Fruit fly (Drosophila melanogaster) whole organism, prepupa: ENCODE data around the gene CG32073.

ENCODE experiments used
- Blimp-1 ChIP-seq: fragments of 200-800 bp; sonication (Bioruptor generic); optimal IDR thresholded peaks from 3 replicates; lab custom pipeline; 2017; ENCODE audit warnings: missing biosample characterization, missing genetic modification characterization, mild to moderate bottlenecking, moderate library complexity, missing genetic modification reagents
- CG10631 ChIP-seq: fragments of 200-800 bp; sonication (Bioruptor generic); optimal IDR thresholded peaks from 2 replicates; lab custom pipeline; 2016; ENCODE audit warnings: missing biosample characterization, missing genetic modification characterization
- CG10669 ChIP-seq: fragments of 200-800 bp; sonication (Bioruptor generic); optimal IDR thresholded peaks from 3 replicates; lab custom pipeline; 2018; ENCODE audit warnings: missing biosample characterization, mild to moderate bottlenecking, missing genetic modification characterization, moderate library complexity
- CG11294 ChIP-seq: fragments of 200-800 bp; sonication (Bioruptor generic); IDR thresholded peaks from 2 replicates; pipeline ENCODE4 v1.3.6; 2022; ENCODE audit warnings: missing biosample characterization, missing genetic modification characterization
- CG11762 ChIP-seq: fragments of 200-800 bp; sonication (Bioruptor generic); optimal IDR thresholded peaks from 3 replicates; lab custom pipeline; 2016; ENCODE audit warnings: missing biosample characterization, missing genetic modification characterization; ENCODE audit not compliant: insufficient read depth
- CG11902 ChIP-seq: fragments of 200-800 bp; sonication (Bioruptor generic); optimal IDR thresholded peaks from 3 replicates; lab custom pipeline; 2016; ENCODE audit warnings: missing biosample characterization, missing genetic modification characterization
- CG15336 ChIP-seq: fragments of 200-800 bp; sonication (Bioruptor generic); IDR thresholded peaks from 2 replicates; pipeline ENCODE4 v1.3.6; 2022; ENCODE audit warnings: missing biosample characterization, missing genetic modification characterization
- CG1621 ChIP-seq: fragments of 200-800 bp; sonication (Bioruptor generic); optimal IDR thresholded peaks from 3 replicates; lab custom pipeline; 2018; ENCODE audit warnings: missing biosample characterization, mild to moderate bottlenecking, missing genetic modification characterization
- CG16779 ChIP-seq: fragments of 200-800 bp; sonication (Bioruptor generic); optimal IDR thresholded peaks from 3 replicates; lab custom pipeline; 2017; ENCODE audit warnings: missing biosample characterization, mild to moderate bottlenecking, missing genetic modification characterization
- CG3032 ChIP-seq: fragments of 200-800 bp; optimal IDR thresholded peaks from 2 replicates; lab custom pipeline; 2019; ENCODE audit warnings: missing biosample characterization, mild to moderate bottlenecking, missing genetic modification characterization, moderate library complexity
- CG31627 ChIP-seq: fragments of 200-800 bp; sonication (Bioruptor generic); optimal IDR thresholded peaks from 3 replicates; lab custom pipeline; 2016; ENCODE audit warnings: missing biosample characterization, missing genetic modification characterization
- CG32006 ChIP-seq: fragments of 200-800 bp; sonication (Bioruptor generic); optimal IDR thresholded peaks from 3 replicates; lab custom pipeline; 2017; ENCODE audit warnings: missing biosample characterization, mild to moderate bottlenecking, missing genetic modification characterization
- CG34406 ChIP-seq: fragments of 200-800 bp; sonication (Bioruptor generic); optimal IDR thresholded peaks from 3 replicates; lab custom pipeline; 2016; ENCODE audit warnings: missing biosample characterization, missing genetic modification characterization
- CG3919 ChIP-seq: fragments of 200-800 bp; sonication (Bioruptor generic); optimal IDR thresholded peaks from 3 replicates; lab custom pipeline; 2016; ENCODE audit warnings: missing biosample characterization, missing genetic modification characterization
- CG4318 ChIP-seq: fragments of 200-800 bp; sonication (Bioruptor generic); optimal IDR thresholded peaks from 3 replicates; lab custom pipeline; 2017; ENCODE audit warnings: missing biosample characterization, mild to moderate bottlenecking, missing genetic modification characterization
- CG6163 ChIP-seq: fragments of 200-800 bp; sonication (Bioruptor generic); IDR thresholded peaks from 3 replicates; pipeline ENCODE4 v1.3.6; 2022; ENCODE audit warnings: missing biosample characterization, missing genetic modification characterization
- CG6276 ChIP-seq: fragments of 200-800 bp; sonication (Bioruptor generic); optimal IDR thresholded peaks from 2 replicates; lab custom pipeline; 2017; ENCODE audit warnings: missing biosample characterization, mild to moderate bottlenecking, missing genetic modification characterization
- CG6808 ChIP-seq: fragments of 200-800 bp; sonication (Bioruptor generic); optimal IDR thresholded peaks from 3 replicates; lab custom pipeline; 2017; ENCODE audit warnings: missing biosample characterization, missing genetic modification characterization, mild to moderate bottlenecking, moderate library complexity, missing genetic modification reagents
- CG7368 ChIP-seq: fragments of 200-800 bp; sonication (Bioruptor generic); optimal IDR thresholded peaks from 3 replicates; lab custom pipeline; 2016; ENCODE audit warnings: missing biosample characterization, missing genetic modification characterization
- CG8319 ChIP-seq: fragments of 200-800 bp; sonication (Bioruptor generic); optimal IDR thresholded peaks from 3 replicates; lab custom pipeline; 2016; ENCODE audit warnings: missing biosample characterization, missing genetic modification characterization
- CG8632 ChIP-seq: fragments of 200-800 bp; sonication (Bioruptor generic); optimal IDR thresholded peaks from 3 replicates; lab custom pipeline; 2016; ENCODE audit warnings: missing biosample characterization, missing genetic modification characterization
- CG9139 ChIP-seq: fragments of 200-800 bp; sonication (Bioruptor generic); optimal IDR thresholded peaks from 3 replicates; lab custom pipeline; 2017; ENCODE audit warnings: missing biosample characterization, mild to moderate bottlenecking, missing genetic modification characterization
- Eip78C ChIP-seq: fragments of 200-800 bp; sonication (Bioruptor generic); peaks from one replicate; lab custom pipeline; 2016; ENCODE audit warnings: missing biosample characterization, missing genetic modification characterization
- Eip93F ChIP-seq: fragments of 200-800 bp; sonication (Bioruptor generic); optimal IDR thresholded peaks from 2 replicates; lab custom pipeline; 2016; ENCODE audit warnings: missing biosample characterization, mild to moderate bottlenecking, missing genetic modification characterization
- Ets96B ChIP-seq: fragments of 200-800 bp; optimal IDR thresholded peaks from 2 replicates; lab custom pipeline; 2019; ENCODE audit warnings: missing biosample characterization, mild to moderate bottlenecking, missing genetic modification characterization, moderate library complexity
- Gug ChIP-seq: fragments of 200-800 bp; sonication (Bioruptor generic); IDR thresholded peaks from 2 replicates; pipeline ENCODE4 v1.3.6; 2022; ENCODE audit warnings: missing biosample characterization, missing genetic modification characterization
- Hr38 ChIP-seq: sonication (Bioruptor generic); optimal IDR thresholded peaks from 2 replicates; lab custom pipeline; 2016; ENCODE audit warnings: missing biosample characterization, missing genetic modification characterization
- Hr39 ChIP-seq: fragments of 200-800 bp; sonication (Bioruptor generic); optimal IDR thresholded peaks from 2 replicates; lab custom pipeline; 2016; ENCODE audit warnings: missing biosample characterization, missing genetic modification characterization
- Lpt ChIP-seq: fragments of 200-800 bp; sonication (Bioruptor generic); optimal IDR thresholded peaks from 3 replicates; lab custom pipeline; 2016; ENCODE audit warnings: missing biosample characterization, missing genetic modification characterization
- Met ChIP-seq: fragments of 200-800 bp; sonication (Bioruptor generic); optimal IDR thresholded peaks from 3 replicates; lab custom pipeline; 2016; ENCODE audit warnings: missing biosample characterization, missing genetic modification characterization
- OdsH ChIP-seq: fragments of 200-800 bp; sonication (Bioruptor generic); optimal IDR thresholded peaks from 3 replicates; lab custom pipeline; 2016; ENCODE audit warnings: missing biosample characterization, missing genetic modification characterization
- Smox ChIP-seq: fragments of 200-800 bp; sonication (Bioruptor generic); optimal IDR thresholded peaks from 3 replicates; lab custom pipeline; 2016; ENCODE audit warnings: missing biosample characterization, missing genetic modification characterization
- Sox102F ChIP-seq: fragments of 200-800 bp; sonication (Bioruptor generic); optimal IDR thresholded peaks from 2 replicates; lab custom pipeline; 2016; ENCODE audit warnings: missing biosample characterization, mild to moderate bottlenecking, missing genetic modification characterization
- Sox14 ChIP-seq: fragments of 200-800 bp; sonication (Bioruptor generic); optimal IDR thresholded peaks from 3 replicates; lab custom pipeline; 2016; ENCODE audit warnings: missing biosample characterization, missing genetic modification characterization
- achi ChIP-seq: fragments of 200-800 bp; sonication (Bioruptor generic); optimal IDR thresholded peaks from 3 replicates; lab custom pipeline; 2016; ENCODE audit warnings: missing biosample characterization, missing genetic modification characterization
- acj6 ChIP-seq: fragments of 200-800 bp; sonication (Bioruptor generic); optimal IDR thresholded peaks from 3 replicates; lab custom pipeline; 2016; ENCODE audit warnings: missing biosample characterization, missing genetic modification characterization
- cyc ChIP-seq: fragments of 200-800 bp; sonication (Bioruptor generic); optimal IDR thresholded peaks from 3 replicates; lab custom pipeline; 2016; ENCODE audit warnings: missing biosample characterization, missing genetic modification characterization
- dsx ChIP-seq: fragments of 200-800 bp; optimal IDR thresholded peaks from 3 replicates; lab custom pipeline; 2019; ENCODE audit warnings: missing biosample characterization, mild to moderate bottlenecking, missing genetic modification characterization, moderate library complexity; ENCODE audit not compliant: poor library complexity, severe bottlenecking
- eg ChIP-seq: fragments of 200-800 bp; sonication (Bioruptor generic); IDR thresholded peaks from 3 replicates; pipeline ENCODE4 v1.3.6; 2022; ENCODE audit warnings: missing biosample characterization, missing genetic modification characterization
- esn ChIP-seq: fragments of 200-800 bp; sonication (Bioruptor generic); optimal IDR thresholded peaks from 2 replicates; lab custom pipeline; 2016; ENCODE audit warnings: missing biosample characterization, mild to moderate bottlenecking, missing genetic modification characterization, moderate library complexity
- fd59A ChIP-seq: fragments of 200-800 bp; sonication (Bioruptor generic); optimal IDR thresholded peaks from 2 replicates; lab custom pipeline; 2017; ENCODE audit warnings: missing biosample characterization, mild to moderate bottlenecking, missing genetic modification characterization, missing genetic modification reagents
- fd85E ChIP-seq: fragments of 200-800 bp; sonication (Bioruptor generic); optimal IDR thresholded peaks from 3 replicates; lab custom pipeline; 2016; ENCODE audit warnings: missing biosample characterization, missing genetic modification characterization
- fkh ChIP-seq: fragments of 200-800 bp; sonication (Bioruptor generic); optimal IDR thresholded peaks from 3 replicates; lab custom pipeline; 2017; ENCODE audit warnings: missing biosample characterization, mild to moderate bottlenecking, missing genetic modification characterization, moderate library complexity
- lz ChIP-seq: fragments of 200-800 bp; sonication (Bioruptor generic); optimal IDR thresholded peaks from 3 replicates; lab custom pipeline; 2016; ENCODE audit warnings: missing biosample characterization, missing genetic modification characterization
- net ChIP-seq: fragments of 200-800 bp; sonication (Bioruptor generic); optimal IDR thresholded peaks from 3 replicates; lab custom pipeline; 2016; ENCODE audit warnings: missing biosample characterization, missing genetic modification characterization
- pdm3 ChIP-seq: fragments of 200-800 bp; sonication (Bioruptor generic); optimal IDR thresholded peaks from 3 replicates; lab custom pipeline; 2016; ENCODE audit warnings: missing biosample characterization, missing genetic modification characterization
- salr ChIP-seq, 2 experiments: fragments of 200-800 bp; sonication (Bioruptor generic); optimal IDR thresholded peaks; 3 replicates each; lab custom pipeline; 2016 to 2018; ENCODE audit warnings: missing biosample characterization in 2 of 2, missing genetic modification characterization in 2 of 2, mild to moderate bottlenecking in 1 of 2
- spab ChIP-seq: fragments of 200-800 bp; sonication (Bioruptor generic); optimal IDR thresholded peaks from 2 replicates; lab custom pipeline; 2017; ENCODE audit warnings: missing biosample characterization, mild to moderate bottlenecking, missing genetic modification characterization, missing genetic modification reagents
- svp ChIP-seq: fragments of 200-800 bp; sonication (Bioruptor generic); peaks from one replicate; lab custom pipeline; 2016; ENCODE audit warnings: missing biosample characterization, missing genetic modification characterization

The CG32073 gene

dm6 chr3L:11107432-11107831 lies at the start of gene CG32073:
CG32073 (minus strand) TSS chr3L:11107582.
- TF ChIP-seq CG3919 (GFP tag; lab: Kevin White, UChicago) (no peak), lz (GFP tag; lab: Kevin White, UChicago) (no peak), achi (no peak), esn (GFP tag; lab: Kevin White, UChicago) (no peak), Ets96B (tag; lab: Kevin White, UChicago) (no peak), CG10631 (GFP tag; lab: Kevin White, UChicago) (no peak), Sox102F (GFP tag; lab: Kevin White, UChicago) (no peak)

dm6 chr3L:11155380-11155779 lies 48.0 kb upstream of the CG32073 start:
- TF ChIP-seq CG34406 (GFP tag; lab: Kevin White, UChicago) (peak; percentile 6), dsx (GFP tag; lab: Kevin White, UChicago) (peak; percentile 5), Met (GFP tag; lab: Kevin White, UChicago) (peak; percentile 43), Hr38 (GFP tag; lab: Kevin White, UChicago) (no peak), esn (GFP tag; lab: Kevin White, UChicago) (peak; percentile 32), Eip93F (no peak), CG6163 (peak; percentile 70), CG8319 (GFP tag; lab: Kevin White, UChicago) (no peak), CG31627 (GFP tag; lab: Kevin White, UChicago) (peak; percentile 38), acj6 (peak; percentile 54), Smox (GFP tag; lab: Kevin White, UChicago) (peak; percentile 26), Blimp-1 (GFP tag; lab: Kevin White, UChicago) (no peak), CG10631 (GFP tag; lab: Kevin White, UChicago) (peak; percentile 53), spab (no peak), CG6276 (GFP tag; lab: Kevin White, UChicago) (peak; percentile 62), fd59A (GFP tag; lab: Kevin White, UChicago) (no peak), CG15336 (GFP tag; lab: Robert Waterston, UW) (peak; percentile 85), Sox14 (peak; percentile 9), Gug (GFP tag; lab: Robert Waterston, UW) (peak; percentile 69; the same call in 1 of the 2 replicates), CG1621 (no peak), cyc (GFP tag; lab: Kevin White, UChicago) (no peak), CG8632 (GFP tag; lab: Kevin White, UChicago) (no peak), CG7368 (no peak), OdsH (GFP tag; lab: Kevin White, UChicago) (peak; percentile 61), CG4318 (GFP tag; lab: Kevin White, UChicago) (peak; percentile 38), lz (GFP tag; lab: Kevin White, UChicago) (peak; percentile 20), Ets96B (tag; lab: Kevin White, UChicago) (no peak), CG11294 (GFP tag; lab: Robert Waterston, UW) (peak; percentile 60), CG6808 (GFP tag; lab: Kevin White, UChicago) (peak; percentile 14), fkh (no peak), pdm3 (GFP tag; lab: Kevin White, UChicago) (peak; percentile 62), CG9139 (GFP tag; lab: Kevin White, UChicago) (no peak), CG3919 (GFP tag; lab: Kevin White, UChicago) (peak; percentile 41), CG11762 (GFP tag; lab: Kevin White, UChicago) (no peak), Lpt (no peak), CG11902 (GFP tag; lab: Kevin White, UChicago) (no peak), salr (GFP tag; optimal IDR thresholded peaks at IDR 0.05; lab: Kevin White, UChicago) (peak in 1 of 2 experiments; percentile 35), Sox102F (GFP tag; lab: Kevin White, UChicago) (no peak), fd85E (no peak), CG32006 (peak; percentile 70), CG3032 (tag; lab: Kevin White, UChicago) (peak; percentile 5), svp (GFP tag; lab: Kevin White, UChicago) (no peak), Hr39 (GFP tag; lab: Kevin White, UChicago) (peak; percentile 37), CG10669 (GFP tag; lab: Kevin White, UChicago) (no peak), CG16779 (tag; lab: Kevin White, UChicago) (no peak), achi (peak; percentile 59), Eip78C (GFP tag; lab: Kevin White, UChicago) (peak; percentile 87), eg (GFP tag; lab: Robert Waterston, UW) (peak; percentile 81), net (peak; percentile 57)
